Worm (Caenorhabditis elegans) whole organism, L2 larva: ENCODE results near the gene T07C12.10.
A peak's percentile ranks its signal among the peaks of the same experiment; 100 is the strongest.

Experiments used
- ama-1 ChIP-seq: fragments of 150-350 bp; optimal IDR thresholded peaks from 2 replicates; lab custom pipeline; 2018; ENCODE audit warnings: inconsistent platforms
- nhr-237 ChIP-seq: fragments of 150-350 bp; optimal IDR thresholded peaks from 2 replicates; lab custom pipeline; 2014; ENCODE audit warnings: missing biosample characterization, missing genetic modification characterization
- snpc-4 ChIP-seq: fragments of 150-350 bp; optimal IDR thresholded peaks from 2 replicates; lab custom pipeline; 2014; ENCODE audit warnings: missing biosample characterization, missing genetic modification characterization

- TF ChIP-seq ama-1, result no peak
- no peak for TF ChIP-seq nhr-237 (tag; lab: Kevin White, UChicago)
- peak; percentile 30 for TF ChIP-seq snpc-4
Measured at ce11 chrV:9970119-9970518, 9.8 kb upstream of the T07C12.10 start.
